Fruit fly (Drosophila melanogaster) whole organism, larva: ENCODE results near the gene CalpC.

Experiments used
- noc ChIP-seq: fragments of 200-800 bp; sonication (Bioruptor generic); optimal IDR thresholded peaks from 3 replicates; lab custom pipeline; 2019; ENCODE audit warnings: missing biosample characterization, mild to moderate bottlenecking, missing genetic modification characterization, moderate library complexity

CalpC gene

DNA sequence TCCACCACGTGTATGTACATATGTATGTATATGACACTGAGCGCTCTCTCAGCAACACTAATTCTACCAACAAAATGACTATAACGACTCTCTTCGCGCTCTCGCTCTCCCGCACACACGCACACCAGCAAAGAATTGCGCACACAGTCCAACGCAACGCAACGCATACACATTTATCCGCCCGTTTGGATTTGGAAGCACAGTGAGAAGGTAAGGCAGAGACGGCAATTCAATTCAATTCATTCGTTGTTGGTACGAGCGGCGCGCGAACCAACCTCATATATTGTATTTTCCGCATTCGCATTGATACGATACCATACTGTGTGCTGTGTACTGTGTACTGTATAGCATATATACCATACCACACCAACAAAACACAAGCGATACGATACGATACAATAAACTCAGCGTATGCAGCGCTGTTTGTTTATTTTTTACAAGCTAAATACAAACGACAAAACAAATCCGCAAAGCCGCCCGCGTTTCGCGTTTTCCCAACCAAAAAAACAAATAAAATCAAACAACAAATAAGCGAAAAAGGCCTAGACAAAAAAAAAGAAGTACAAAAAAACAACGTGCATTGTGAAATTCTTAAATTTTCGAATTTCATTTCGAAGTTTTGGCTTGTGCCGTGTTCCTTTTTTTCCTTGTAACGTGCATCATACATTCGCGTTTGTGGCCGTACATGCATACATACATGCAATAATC is 8.0 kb downstream of the CalpC start, which contains the start of the genes CG9921 and Dsp1:
Gene CG9921, minus strand, starts transcription at position 167 of the 708 bp plus-strand sequence.
Gene Dsp1, plus strand, starts transcription at position 179 of the 708 bp plus-strand sequence.
- no peak for TF ChIP-seq noc (tag; lab: Kevin White, UChicago)

DNA sequence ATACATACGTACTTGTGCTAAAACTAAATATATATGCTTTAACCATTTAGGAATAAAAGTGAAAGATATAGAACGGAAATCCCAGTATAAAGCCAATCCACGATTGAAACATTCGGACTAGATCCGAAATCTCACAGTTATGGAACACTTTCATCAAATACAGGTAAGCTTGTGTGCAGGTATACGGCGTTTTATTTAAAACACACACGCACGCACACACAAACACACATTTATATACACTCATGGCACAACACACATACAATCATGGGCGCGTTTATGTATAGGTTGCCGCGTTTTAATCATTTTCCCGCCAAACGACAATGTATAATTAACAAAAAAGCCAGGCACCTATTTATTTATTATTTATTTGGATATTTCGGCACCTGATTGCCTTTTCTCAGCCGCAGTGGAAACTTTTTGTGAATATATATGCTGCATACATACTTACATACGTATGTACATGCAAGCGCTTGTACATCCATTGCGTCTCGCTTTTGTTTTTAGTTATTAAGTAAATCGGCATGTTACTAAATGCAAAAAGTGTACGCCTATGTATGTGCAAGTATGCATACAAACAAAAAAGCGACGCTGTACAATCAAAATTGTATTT is 8.8 kb downstream of the CalpC start:
- TF ChIP-seq noc (tag; lab: Kevin White, UChicago), result no peak

DNA sequence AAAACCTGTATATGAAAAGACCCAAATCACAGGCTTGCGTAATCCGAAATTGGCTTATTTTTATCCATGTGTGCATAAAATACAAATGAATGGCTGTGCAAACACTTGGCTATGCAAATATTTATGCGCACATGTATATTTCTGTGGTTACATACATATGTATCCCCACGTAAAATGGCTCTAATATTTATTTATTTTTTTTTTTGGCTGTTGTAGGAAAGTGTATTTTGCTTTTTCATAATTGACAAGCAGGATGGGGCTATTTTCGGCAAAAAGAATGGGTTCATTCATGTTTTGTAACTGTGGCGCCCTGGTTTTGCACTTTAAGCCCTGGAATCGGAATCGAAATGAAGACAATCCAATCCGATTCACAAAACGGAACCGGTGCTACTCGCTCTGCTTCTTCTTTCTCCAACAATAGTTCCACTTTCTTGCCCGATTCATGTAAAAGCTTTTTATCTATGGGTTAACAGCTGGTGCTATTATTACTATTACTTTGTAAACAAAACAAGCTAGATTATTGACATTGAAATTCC is 9.6 kb downstream of the CalpC start:
- peak; percentile 69 for TF ChIP-seq noc (tag; lab: Kevin White, UChicago)

DNA sequence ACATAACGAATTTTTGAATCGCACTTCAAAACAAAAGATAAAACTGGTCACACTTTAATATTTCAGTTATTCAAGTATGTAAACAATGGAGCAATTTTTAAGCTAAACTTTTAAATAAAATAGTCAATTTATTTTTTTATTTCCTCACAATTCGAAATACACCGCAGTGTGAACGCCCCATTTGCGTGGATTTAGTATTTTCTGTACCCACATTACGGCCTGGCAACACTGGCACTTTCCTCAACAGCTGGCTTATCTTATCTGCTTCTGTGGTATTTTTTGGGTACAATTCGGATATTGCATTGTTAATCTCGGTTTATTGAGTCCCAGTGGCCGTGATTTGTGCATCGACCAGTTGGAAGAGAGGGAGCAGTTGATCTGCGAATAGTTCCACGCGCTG is 24.5 kb downstream of the CalpC start, which contains the start of gene sl:
Gene sl, plus strand, starts transcription at position 254 of the 400 bp plus-strand sequence.
- no peak for TF ChIP-seq noc (tag; lab: Kevin White, UChicago)

DNA sequence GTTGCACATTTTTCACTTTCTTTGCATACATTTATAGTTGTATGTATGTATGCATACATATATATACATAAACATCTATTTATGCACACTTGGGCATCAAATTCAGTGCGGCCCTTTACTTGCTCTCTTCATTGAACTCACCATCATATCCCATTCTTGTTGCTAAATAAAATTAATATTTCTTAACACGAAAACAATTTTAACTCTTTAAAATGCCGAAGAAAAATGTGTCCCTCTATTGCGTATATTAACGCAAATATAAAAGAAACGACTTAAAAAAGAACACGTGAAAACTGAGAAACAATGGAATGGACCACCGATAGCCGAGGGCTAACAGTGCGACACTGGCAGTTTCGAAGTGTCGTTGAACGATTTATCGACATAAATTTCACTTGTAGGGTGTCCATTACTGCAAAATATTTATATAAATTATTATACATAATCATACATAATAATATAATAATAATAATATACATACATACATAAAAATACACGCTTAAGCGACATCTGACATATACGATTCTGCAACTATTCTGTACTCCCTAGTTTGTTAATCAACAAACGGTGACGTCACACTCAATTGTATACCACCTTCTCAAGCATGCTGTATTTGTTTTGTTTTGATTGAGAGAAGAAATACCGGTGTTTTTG is 33.2 kb downstream of the CalpC start, which contains the start of the genes U2af50 and PIG-Q:
Gene U2af50, minus strand, starts transcription at position 370 of the 651 bp plus-strand sequence.
Gene PIG-Q, plus strand, starts transcription at position 474 of the 651 bp plus-strand sequence.
- TF ChIP-seq noc (tag; lab: Kevin White, UChicago), result no peak

DNA sequence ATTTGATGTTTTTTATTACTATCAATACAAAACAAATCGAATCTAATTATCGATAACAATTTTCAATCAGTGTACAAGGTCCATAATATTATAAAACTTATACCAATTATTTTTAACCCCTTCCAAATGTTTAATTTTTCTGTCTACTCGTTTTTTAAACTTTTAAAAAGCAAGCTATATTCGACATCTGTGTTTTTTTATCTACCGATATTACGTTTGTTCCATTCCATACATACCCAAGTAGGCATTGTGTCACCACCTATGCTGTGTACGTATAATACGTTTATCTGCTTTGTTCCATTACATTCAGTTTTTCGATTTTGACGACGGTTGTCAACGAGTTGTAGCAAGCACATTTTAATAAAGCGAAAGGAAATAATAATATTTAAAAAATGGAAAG is 35.7 kb downstream of the CalpC start, which contains the start of gene nonA:
Gene nonA, plus strand, starts transcription at position 264 of the 400 bp plus-strand sequence.
- no peak for TF ChIP-seq noc (tag; lab: Kevin White, UChicago)

DNA sequence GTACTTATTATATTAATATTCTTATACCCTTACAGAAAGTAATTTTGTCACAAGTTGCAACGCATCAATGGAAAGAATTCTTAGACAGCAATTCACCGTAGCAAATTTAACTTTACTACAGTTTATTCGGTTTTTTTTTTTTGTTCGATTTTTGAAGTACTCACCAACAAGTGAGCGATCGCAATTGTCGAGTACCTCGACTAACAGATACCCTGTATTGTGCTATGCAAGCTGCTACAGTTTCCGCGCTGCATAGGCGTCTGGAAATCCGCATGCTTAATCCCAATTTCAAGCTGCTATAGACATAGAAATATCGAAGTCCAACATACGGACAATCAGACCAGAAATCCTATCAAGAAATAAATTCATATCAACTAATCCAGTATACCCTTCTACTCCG is 43.0 kb downstream of the CalpC start:
- no peak for TF ChIP-seq noc (tag; lab: Kevin White, UChicago)

DNA sequence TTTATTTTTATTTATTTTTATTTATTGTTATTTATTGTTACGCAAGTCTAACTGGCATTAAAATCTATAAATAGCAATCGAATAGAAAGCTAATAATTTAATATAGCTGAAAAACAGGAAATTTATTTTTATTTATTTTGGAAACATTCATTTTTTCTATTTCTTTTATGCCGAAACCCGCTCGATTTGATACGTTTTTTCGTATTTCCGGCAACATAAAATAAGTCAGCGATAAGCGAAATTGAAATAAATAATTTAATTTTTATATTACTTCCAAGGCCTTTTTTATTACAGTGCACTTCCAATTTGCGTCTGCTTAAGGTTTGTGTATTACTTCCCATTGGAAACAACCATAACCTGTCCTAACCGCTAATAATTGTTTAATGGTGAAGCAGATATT is 46.4 kb downstream of the CalpC start:
- no peak for TF ChIP-seq noc (tag; lab: Kevin White, UChicago)

DNA sequence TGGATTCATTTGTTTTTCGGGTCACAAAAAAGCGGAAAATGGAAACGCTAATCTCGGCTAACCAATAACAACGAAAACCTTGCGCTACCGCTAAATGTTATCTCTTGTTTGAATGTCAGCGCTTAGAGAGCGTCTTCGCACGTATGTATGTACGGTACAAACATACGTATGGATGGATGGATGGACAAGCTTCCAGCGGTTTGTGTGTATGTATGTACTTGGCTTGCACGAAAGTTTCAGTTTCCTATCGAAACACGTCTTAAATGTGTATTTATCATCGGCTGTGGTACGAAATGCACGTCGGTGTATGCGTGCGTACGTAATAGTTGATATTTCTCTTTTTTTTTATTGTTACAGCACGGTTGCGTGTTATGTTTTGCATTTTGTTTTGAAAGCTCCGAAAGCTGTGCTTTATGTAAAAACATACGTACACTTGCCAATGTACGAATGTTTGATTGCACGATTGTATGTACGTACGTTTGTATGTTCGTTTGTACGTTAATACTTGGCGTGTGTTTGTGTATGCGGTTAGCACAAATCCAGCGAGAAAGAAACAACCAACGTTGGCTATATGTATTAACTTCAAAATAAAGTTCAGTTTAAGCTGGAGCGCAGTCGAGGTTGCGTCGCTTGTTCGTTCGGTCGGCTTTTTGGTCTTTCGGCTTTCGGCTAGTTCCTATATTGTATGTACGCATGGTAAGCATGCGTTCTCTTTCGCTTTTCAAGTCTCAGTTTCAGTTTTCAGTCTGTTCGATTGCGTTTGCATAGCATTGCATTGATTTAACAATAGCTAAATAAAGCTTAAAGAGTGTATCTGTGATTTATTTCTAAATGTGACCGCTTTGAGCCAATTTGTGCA is 47.2 kb downstream of the CalpC start, which contains the start of gene Fur2:
Gene Fur2, plus strand, starts transcription at position 595 of the 859 bp plus-strand sequence.
- no peak for TF ChIP-seq noc (tag; lab: Kevin White, UChicago)

DNA sequence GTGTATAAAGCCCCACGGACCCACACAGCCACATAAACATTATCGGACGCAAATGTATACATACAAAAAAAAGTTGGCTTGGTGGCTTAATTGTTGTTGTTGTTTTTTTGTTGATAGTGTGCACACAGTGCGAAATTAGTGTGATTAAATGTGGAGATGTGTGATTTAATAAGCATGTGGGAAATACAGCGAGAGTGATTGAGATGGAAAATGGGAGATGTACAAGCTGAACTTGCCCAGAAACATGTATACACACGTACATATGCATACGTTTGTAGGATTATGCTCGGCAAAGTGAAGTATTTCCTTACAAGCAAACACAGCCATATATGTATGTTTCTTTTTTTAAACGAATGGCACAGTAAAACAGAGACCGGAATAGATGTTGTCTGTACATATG is 48.0 kb downstream of the CalpC start:
- no peak for TF ChIP-seq noc (tag; lab: Kevin White, UChicago)

DNA sequence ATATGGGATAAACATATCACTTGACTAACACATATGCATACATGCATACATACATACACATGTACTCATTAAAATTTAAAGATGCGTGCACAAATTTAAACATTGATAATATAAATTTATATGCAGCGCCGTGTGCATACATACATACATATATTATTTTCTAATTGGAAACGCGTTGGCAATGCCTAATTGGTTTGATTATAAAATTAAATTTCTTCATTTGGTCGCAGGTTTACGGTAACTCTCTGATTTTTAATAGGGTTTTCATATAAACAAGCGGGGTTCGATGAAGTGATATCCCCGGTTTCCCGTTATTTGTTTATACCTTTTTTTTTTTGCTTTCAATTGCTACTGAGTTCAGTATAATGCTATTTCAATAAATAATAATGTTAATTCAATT is 48.5 kb downstream of the CalpC start:
- TF ChIP-seq noc (tag; lab: Kevin White, UChicago), result no peak
